Worm (Caenorhabditis elegans) whole organism, L4 larva: Measurements from ENCODE around the gene Y39G8B.10.

Experiments
- F49E8.2 ChIP-seq: sonication (generic microtip); optimal IDR thresholded peaks from 2 replicates; lab custom pipeline; 2016; ENCODE audit warnings: missing compliant biosample characterization, mild to moderate bottlenecking, missing genetic modification characterization, borderline replicate concordance
- ZK546.5 ChIP-seq, 2 experiments: sonication (generic microtip); optimal IDR thresholded peaks; 2 replicates each; lab custom pipeline; 2017; ENCODE audit warnings: missing biosample characterization in 2 of 2, missing genetic modification characterization in 2 of 2
- arid-1 ChIP-seq: fragments of 200-800 bp; sonication (Bioruptor generic); conservative IDR thresholded peaks from 2 replicates; pipeline ENCODE4 v1.3.6; 2022; ENCODE audit warnings: missing genetic modification reagents, missing genetic modification characterization, missing compliant biosample characterization
- attf-4 ChIP-seq: sonication (generic microtip); optimal IDR thresholded peaks from 3 replicates; lab custom pipeline; 2017; ENCODE audit warnings: missing biosample characterization, missing genetic modification characterization
- ceh-20 ChIP-seq: fragments of 200-800 bp; sonication (Bioruptor generic); IDR thresholded peaks from 2 replicates; pipeline ENCODE4 v1.3.6; 2022; ENCODE audit warnings: missing genetic modification reagents, missing genetic modification characterization, missing compliant biosample characterization
- ceh-32 ChIP-seq: sonication (generic microtip); optimal IDR thresholded peaks from 2 replicates; lab custom pipeline; 2016; ENCODE audit warnings: mild to moderate bottlenecking, missing genetic modification characterization, missing compliant biosample characterization; ENCODE audit not compliant: poor library complexity
- daf-16 ChIP-seq, 3 experiments: sonication (generic microtip); optimal IDR thresholded peaks; 2 replicates each; lab custom pipeline; 2016 to 2017; ENCODE audit warnings: missing genetic modification characterization in 3 of 3, missing genetic modification reagents in 3 of 3, mild to moderate bottlenecking in 2 of 3, missing compliant biosample characterization in 2 of 3, missing biosample characterization in 1 of 3, moderate library complexity in 1 of 3
- dmd-6 ChIP-seq: fragments of 200-800 bp; sonication (Bioruptor generic); IDR thresholded peaks from 2 replicates; pipeline ENCODE4 v1.3.6; 2022; ENCODE audit warnings: missing genetic modification reagents, missing genetic modification characterization, missing compliant biosample characterization
- dmd-9 ChIP-seq: fragments of 200-800 bp; sonication (Bioruptor generic); IDR thresholded peaks from 2 replicates; pipeline ENCODE4 v1.3.6; 2022; ENCODE audit warnings: missing genetic modification reagents, missing genetic modification characterization, missing compliant biosample characterization
- dpl-1 ChIP-seq: fragments of 150-350 bp; optimal IDR thresholded peaks from 2 replicates; lab custom pipeline; 2014; ENCODE audit warnings: missing biosample characterization, missing genetic modification reagents, missing genetic modification characterization
- duxl-1 ChIP-seq: sonication (generic microtip); optimal IDR thresholded peaks from 2 replicates; lab custom pipeline; 2016; ENCODE audit warnings: mild to moderate bottlenecking, missing genetic modification characterization, moderate library complexity, missing compliant biosample characterization; ENCODE audit not compliant: poor library complexity
- egl-27 ChIP-seq: sonication (generic microtip); optimal IDR thresholded peaks from 3 replicates; lab custom pipeline; 2017; ENCODE audit warnings: missing biosample characterization, missing genetic modification reagents, missing genetic modification characterization
- fos-1 ChIP-seq: fragments of 150-350 bp; optimal IDR thresholded peaks from 2 replicates; lab custom pipeline; 2014; ENCODE audit warnings: missing biosample characterization, missing genetic modification characterization
- hlh-11 ChIP-seq: fragments of 200-800 bp; sonication (Bioruptor generic); optimal IDR thresholded peaks from 2 replicates; lab custom pipeline; 2018; ENCODE audit warnings: mild to moderate bottlenecking, missing genetic modification characterization, missing compliant biosample characterization
- hlh-30 ChIP-seq: sonication (generic microtip); optimal IDR thresholded peaks from 2 replicates; lab custom pipeline; 2017; ENCODE audit warnings: antibody characterized with exemption, mild to moderate bottlenecking, missing genetic modification characterization, missing compliant biosample characterization; ENCODE audit not compliant: insufficient read depth
- lim-7 ChIP-seq: fragments of 200-800 bp; sonication (Bioruptor generic); IDR thresholded peaks from 2 replicates; pipeline ENCODE4 v1.3.6; 2022; ENCODE audit warnings: missing genetic modification characterization, missing compliant biosample characterization
- lin-15B ChIP-seq: fragments of 150-350 bp; sonication (generic microtip); optimal IDR thresholded peaks from 3 replicates; lab custom pipeline; 2014; ENCODE audit warnings: missing biosample characterization, missing genetic modification characterization
- lir-3 ChIP-seq: sonication (generic microtip); optimal IDR thresholded peaks from 2 replicates; lab custom pipeline; 2016; ENCODE audit warnings: mild to moderate bottlenecking, missing genetic modification characterization, missing compliant biosample characterization
- mep-1 ChIP-seq: fragments of 150-350 bp; sonication (generic microtip); optimal IDR thresholded peaks from 3 replicates; lab custom pipeline; 2014; ENCODE audit warnings: missing biosample characterization, missing genetic modification characterization
- mes-2 ChIP-seq: sonication (generic microtip); optimal IDR thresholded peaks from 2 replicates; lab custom pipeline; 2016; ENCODE audit warnings: missing genotype, mild to moderate bottlenecking, missing genetic modification characterization, missing compliant biosample characterization; ENCODE audit not compliant: poor library complexity, severe bottlenecking
- nhr-10 ChIP-seq: fragments of 150-350 bp; optimal IDR thresholded peaks from 2 replicates; lab custom pipeline; 2014; ENCODE audit warnings: missing biosample characterization, missing genetic modification characterization
- nhr-11 ChIP-seq: fragments of 150-350 bp; optimal IDR thresholded peaks from 2 replicates; lab custom pipeline; 2014; ENCODE audit warnings: missing biosample characterization, missing genetic modification characterization
- nhr-111 ChIP-seq: fragments of 200-800 bp; sonication (Bioruptor generic); optimal IDR thresholded peaks from 2 replicates; lab custom pipeline; 2018; ENCODE audit warnings: mild to moderate bottlenecking, missing genetic modification characterization, missing compliant biosample characterization
- nhr-28 ChIP-seq: fragments of 150-350 bp; optimal IDR thresholded peaks from 2 replicates; lab custom pipeline; 2014; ENCODE audit warnings: missing biosample characterization, missing genetic modification characterization
- pqm-1 ChIP-seq: sonication (generic microtip); optimal IDR thresholded peaks from 2 replicates; lab custom pipeline; 2017; ENCODE audit warnings: missing biosample characterization, missing genetic modification characterization
- saeg-2 ChIP-seq: fragments of 200-800 bp; sonication (Bioruptor generic); IDR thresholded peaks from 2 replicates; pipeline ENCODE4 v1.3.6; 2022; ENCODE audit warnings: missing genetic modification reagents, missing genetic modification characterization, missing compliant biosample characterization
- set-16 ChIP-seq: fragments of 200-800 bp; sonication (Bioruptor generic); IDR thresholded peaks from 2 replicates; pipeline ENCODE4 v1.3.6; 2022; ENCODE audit warnings: missing genetic modification reagents, missing genetic modification characterization, missing compliant biosample characterization
- tag-97 ChIP-seq: fragments of 200-800 bp; sonication (Bioruptor generic); IDR thresholded peaks from 2 replicates; pipeline ENCODE4 v1.3.6; 2022; ENCODE audit warnings: missing genetic modification characterization, missing compliant biosample characterization
- unc-62 ChIP-seq, 3 experiments: fragments of 150-350 bp in 1 of 3; sonication (generic microtip); optimal IDR thresholded peaks in 2 of 3; peaks in 1 of 3; 1 replicate in 1 of 3; 2 replicates in 2 of 3; lab custom pipeline; 2014 to 2017; ENCODE audit warnings: missing biosample characterization in 3 of 3, missing genetic modification characterization in 3 of 3, missing genetic modification reagents in 3 of 3, missing genotype in 1 of 3
- zag-1 ChIP-seq: fragments of 150-350 bp; optimal IDR thresholded peaks from 2 replicates; lab custom pipeline; 2014; ENCODE audit warnings: missing biosample characterization, missing genetic modification characterization
- zip-11 ChIP-seq: fragments of 200-800 bp; sonication (Bioruptor generic); IDR thresholded peaks from 2 replicates; pipeline ENCODE4 v1.3.6; 2022; ENCODE audit warnings: missing genetic modification characterization, missing compliant biosample characterization
- ztf-7 ChIP-seq: fragments of 150-350 bp; optimal IDR thresholded peaks from 2 replicates; lab custom pipeline; 2014; ENCODE audit warnings: missing biosample characterization, missing genetic modification characterization

Y39G8B.10 gene

ce11 chrII:13991741-13992140, 8.8 kb upstream of the Y39G8B.10 start, which contains the start of gene Y39G8B.5:
Y39G8B.5 (minus strand) TSS chrII:13991841.
- no peak for TF ChIP-seq saeg-2
- TF ChIP-seq attf-4 (tag; lab: Kevin White, UChicago) = no peak
- no peak for TF ChIP-seq arid-1
- no peak for TF ChIP-seq duxl-1 (tag; lab: Kevin White, UChicago)
- no peak for TF ChIP-seq ZK546.5 (tag; optimal IDR thresholded peaks at IDR 0.05; lab: Kevin White, UChicago)
- no peak for TF ChIP-seq zag-1 (tag; lab: Kevin White, UChicago)

DNA sequence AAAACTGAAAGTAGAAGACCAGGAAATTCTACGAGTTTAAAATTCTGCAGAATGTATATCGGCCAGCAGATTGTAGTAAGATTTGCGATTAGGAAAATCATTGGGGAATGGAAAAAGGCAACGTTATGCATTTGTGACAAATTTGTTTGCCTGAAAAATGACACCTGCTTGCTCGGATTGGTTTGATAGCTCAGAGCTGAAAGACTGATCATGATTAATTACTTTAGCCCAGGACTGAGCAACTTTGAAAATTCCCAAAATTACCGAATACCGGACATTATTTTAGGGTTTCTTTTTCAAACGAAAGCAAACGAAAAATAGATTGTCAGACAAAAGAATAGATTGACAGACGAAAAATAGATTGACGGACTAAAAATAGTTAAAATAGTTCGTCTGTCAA, 1.6 kb upstream of the Y39G8B.10 start, which contains the start of gene sre-47:
sre-47 (minus strand) TSS at position 101 of the 400 bp plus-strand sequence.
- TF ChIP-seq hlh-11 (tag; lab: Kevin White, UChicago) = no peak
- TF ChIP-seq unc-62 (GFP tag; optimal IDR thresholded peaks at IDR 0.05 in 1 of 2; lab: Kevin White, UChicago) = peak in 1 of 2 experiments; percentile 30
- no peak for TF ChIP-seq unc-62 (tag; optimal IDR thresholded peaks at IDR 0.05; lab: Kevin White, UChicago)
- no peak for TF ChIP-seq lim-7 (GFP tag; lab: Robert Waterston, UW)
- no peak for TF ChIP-seq ceh-32 (tag; lab: Kevin White, UChicago)
- no peak for TF ChIP-seq hlh-30 (tag; lab: Kevin White, UChicago)
- TF ChIP-seq egl-27 (tag; lab: Kevin White, UChicago) = no peak

- TF ChIP-seq lim-7 (GFP tag; lab: Robert Waterston, UW) = 0 out of 2 replicates have a peak, but pooled peaks have one; percentile 60
- no peak for TF ChIP-seq lir-3 (tag; lab: Kevin White, UChicago)
- peak; percentile 92 for TF ChIP-seq set-16 (GFP tag; lab: Robert Waterston, UW)
Measured at ce11 chrII:13982247-13982646, 668 bp downstream of the Y39G8B.10 start.

- TF ChIP-seq daf-16 (GFP tag; optimal IDR thresholded peaks at IDR 0.05; lab: Kevin White, UChicago) (no peak), daf-16 (tag; optimal IDR thresholded peaks at IDR 0.05; lab: Kevin White, UChicago) (peak; percentile 9), zip-11 (GFP tag; lab: Robert Waterston, UW) (no peak), pqm-1 (tag; lab: Kevin White, UChicago) (peak; percentile 19)
- TF ChIP-seq, all 104 proteins: peak for 2
Measured at ce11 chrII:13981819-13982218, 1.1 kb downstream of the Y39G8B.10 start.

DNA sequence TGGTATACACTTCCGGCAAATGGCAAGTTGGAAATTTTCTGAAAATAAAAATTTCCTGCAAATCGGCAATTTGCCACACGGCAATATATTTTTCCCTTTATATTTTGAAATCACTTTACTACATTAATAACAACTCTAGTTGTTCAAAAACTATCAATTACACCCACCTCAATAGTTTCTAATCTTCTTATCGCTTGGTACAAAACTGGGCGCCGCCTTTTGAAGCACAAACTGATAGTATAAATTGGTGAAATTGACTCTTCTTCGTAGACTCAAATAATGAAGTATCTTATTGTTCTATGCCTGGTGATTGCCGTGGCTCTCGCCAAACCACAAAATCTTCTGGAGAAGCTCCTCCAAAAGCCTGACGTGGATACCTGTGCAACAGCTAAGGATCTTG, 1.8 kb downstream of the Y39G8B.10 start, which contains the start of gene Y39G8B.9:
Y39G8B.9 (plus strand) TSS at position 269 of the 400 bp plus-strand sequence.
- TF ChIP-seq fos-1 (tag; lab: Kevin White, UChicago) (no peak), daf-16 (GFP tag; optimal IDR thresholded peaks at IDR 0.05; lab: Kevin White, UChicago) (no peak), daf-16 (tag; optimal IDR thresholded peaks at IDR 0.05; lab: Kevin White, UChicago) (peak; percentile 7), nhr-28 (peak; percentile 48), nhr-111 (GFP tag; lab: Kevin White, UChicago) (no peak), mep-1 (tag; lab: Kevin White, UChicago) (no peak), nhr-10 (no peak), F49E8.2 (tag; lab: Kevin White, UChicago) (no peak), ztf-7 (no peak), dmd-9 (GFP tag; lab: Robert Waterston, UW) (no peak), nhr-11 (tag; lab: Kevin White, UChicago) (no peak), pqm-1 (tag; lab: Kevin White, UChicago) (peak; percentile 68), saeg-2 (no peak), dmd-6 (peak; percentile 41; the same call in 1 of the 2 replicates), dpl-1 (GFP tag; lab: Kevin White, UChicago) (no peak), attf-4 (tag; lab: Kevin White, UChicago) (no peak), lin-15B (tag; lab: Kevin White, UChicago) (no peak), tag-97 (GFP tag; lab: Robert Waterston, UW) (no peak), ceh-20 (GFP tag; lab: Robert Waterston, UW) (no peak), mes-2 (tag; lab: Kevin White, UChicago) (no peak), set-16 (GFP tag; lab: Robert Waterston, UW) (no peak)
